Worm (Caenorhabditis elegans): ENCODE measurements around the gene F18A1.7.

- TF ChIP-seq ama-1 (optimal IDR thresholded peaks at IDR 0.05) (no peak), tbx-37 (GFP tag; conservative IDR thresholded peaks at IDR 0.05) (no peak)
Observed at ce11 chrII:7643214-7643613, 20.3 kb downstream of the F18A1.7 start.
